Fruit fly (Drosophila melanogaster) Kc167 (cell line): ENCODE results near the gene Ask1.

Source experiments
- Sin3A ChIP-seq: fragments of >200 bp; optimal IDR thresholded peaks from 2 replicates; lab custom pipeline; 2018; ENCODE audit warnings: missing external identifiers
- h ChIP-seq: fragments of >200 bp; optimal IDR thresholded peaks from 3 replicates; lab custom pipeline; 2018; ENCODE audit warnings: missing external identifiers
- psq ChIP-seq: fragments of >200 bp; optimal IDR thresholded peaks from 2 replicates; lab custom pipeline; 2017; ENCODE audit warnings: missing external identifiers
- ttk ChIP-seq: sonication (Bioruptor generic); optimal IDR thresholded peaks from 2 replicates; lab custom pipeline; 2017; ENCODE audit warnings: missing external identifiers

DNA sequence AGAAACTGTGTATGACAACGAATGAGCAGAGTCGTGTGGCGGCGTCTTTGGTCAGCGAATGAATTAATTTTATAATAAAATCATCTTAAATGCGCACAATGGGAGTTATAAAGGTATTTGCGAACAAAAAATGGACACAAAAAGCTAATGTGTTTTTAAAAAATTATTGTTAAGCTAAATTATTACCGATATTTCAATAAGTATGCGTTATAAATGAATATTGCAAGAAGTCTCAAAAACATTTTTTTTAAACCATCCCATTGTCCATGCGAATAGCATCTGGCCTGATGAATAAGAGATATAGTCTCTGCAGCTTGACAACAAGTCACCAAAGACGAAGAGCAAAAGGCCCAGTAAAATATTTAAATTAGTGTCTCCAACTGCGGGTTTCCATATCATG lies 48.5 kb upstream of the Ask1 start:
- TF ChIP-seq Sin3A (lab: Kevin White, UChicago) = no peak
- TF ChIP-seq psq (lab: Kevin White, UChicago) = no peak
- TF ChIP-seq ttk (lab: Kevin White, UChicago) = no peak
- TF ChIP-seq h (lab: Kevin White, UChicago) = no peak
